Worm (Caenorhabditis elegans): ENCODE data around the gene M02D8.5.

DNA sequence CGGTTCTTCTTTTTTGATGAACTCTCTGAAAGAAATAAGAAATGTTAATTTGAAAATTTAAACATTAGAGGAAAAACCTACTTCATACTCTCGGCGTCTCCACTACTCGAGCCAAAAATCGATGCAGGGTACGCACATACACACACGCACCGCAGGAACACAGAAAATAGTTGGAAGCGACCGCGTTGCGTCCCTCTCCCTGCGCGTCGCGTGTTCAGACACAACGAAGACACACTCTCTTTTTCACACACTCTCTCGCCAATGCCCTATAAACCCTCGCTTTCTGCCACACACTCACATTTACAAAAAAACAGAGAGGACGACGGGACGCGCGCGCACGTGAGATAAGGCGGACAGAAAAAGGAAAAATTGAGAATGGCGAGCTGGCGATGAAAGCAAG, 49.5 kb upstream of the M02D8.5 start, which contains the start of gene R04E5.9:
- no peak for TF ChIP-seq ama-1 (optimal IDR thresholded peaks at IDR 0.05)
- TF ChIP-seq ama-1 (GFP tag; optimal IDR thresholded peaks at IDR 0.05) = peak in 1 of 2 experiments; percentile 0
- TF ChIP-seq unc-62 (GFP tag; optimal IDR thresholded peaks at IDR 0.05) = no peak
- TF ChIP-seq Y53G8AR.9 (GFP tag; conservative IDR thresholded peaks at IDR 0.05) = no peak
- peak in 1 of 3 experiments; percentile 63 for TF ChIP-seq lin-35 (GFP tag; optimal IDR thresholded peaks at IDR 0.05)
